Worm (Caenorhabditis elegans): Measurements from ENCODE around the gene F44G4.7.

The F44G4.7 gene

DNA sequence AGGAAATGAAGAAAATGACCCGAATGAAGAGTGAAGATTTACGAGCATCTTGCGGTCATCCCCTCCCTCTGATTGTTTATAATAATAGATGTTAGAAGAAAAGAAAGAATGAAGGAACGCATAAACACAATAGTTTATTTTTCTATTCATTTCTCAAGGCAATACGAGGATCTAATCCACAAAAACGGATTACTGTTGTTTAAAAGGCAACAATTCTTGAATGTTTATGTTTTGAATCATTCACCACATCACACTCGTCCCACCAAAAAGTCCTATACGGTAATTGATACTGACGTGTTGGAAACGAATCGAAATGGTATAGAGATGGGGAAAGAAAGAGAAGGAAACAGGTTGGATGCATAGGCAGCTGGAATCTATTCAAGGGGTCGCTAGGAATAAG is 16.7 kb upstream of the F44G4.7 start:
- TF ChIP-seq nhr-85 (tag) (no peak), efl-1 (optimal IDR thresholded peaks at IDR 0.05) (no peak), efl-1 (GFP tag; optimal IDR thresholded peaks at IDR 0.05 in 1 of 2) (peak in 1 of 2 experiments; percentile 10), zip-4 (GFP tag; optimal IDR thresholded peaks at IDR 0.05) (no peak), hlh-4 (tag; optimal IDR thresholded peaks at IDR 0.05) (no peak), irx-1 (tag; optimal IDR thresholded peaks at IDR 0.05) (peak; percentile 1), pax-3 (tag; optimal IDR thresholded peaks at IDR 0.05) (no peak), sup-37 (GFP tag; optimal IDR thresholded peaks at IDR 0.05) (no peak), fos-1 (tag; optimal IDR thresholded peaks at IDR 0.05) (no peak), nhr-12 (tag; optimal IDR thresholded peaks at IDR 0.05) (no peak), mep-1 (tag; optimal IDR thresholded peaks at IDR 0.05) (no peak), unc-98 (GFP tag; IDR thresholded peaks at IDR 0.05) (no peak), F16B12.6 (tag; optimal IDR thresholded peaks at IDR 0.05) (no peak), fkh-10 (GFP tag; optimal IDR thresholded peaks at IDR 0.05) (no peak), vab-15 (tag; optimal IDR thresholded peaks at IDR 0.05) (no peak), aha-1 (tag; optimal IDR thresholded peaks at IDR 0.05) (no peak), C34B4.2 (tag; optimal IDR thresholded peaks at IDR 0.05) (no peak), dpl-1 (GFP tag; optimal IDR thresholded peaks at IDR 0.05) (no peak), elt-3 (tag; optimal IDR thresholded peaks at IDR 0.05) (no peak), pag-3 (tag; optimal IDR thresholded peaks at IDR 0.05; ENCODE audit: borderline replicate concordance, insufficient read depth) (no peak), blmp-1 (tag; optimal IDR thresholded peaks at IDR 0.05) (peak; percentile 11), Y116A8C.19 (tag; optimal IDR thresholded peaks at IDR 0.05; ENCODE audit: borderline replicate concordance) (no peak), nhr-237 (tag; optimal IDR thresholded peaks at IDR 0.05) (no peak), unc-30 (tag; optimal IDR thresholded peaks at IDR 0.05) (no peak)

DNA sequence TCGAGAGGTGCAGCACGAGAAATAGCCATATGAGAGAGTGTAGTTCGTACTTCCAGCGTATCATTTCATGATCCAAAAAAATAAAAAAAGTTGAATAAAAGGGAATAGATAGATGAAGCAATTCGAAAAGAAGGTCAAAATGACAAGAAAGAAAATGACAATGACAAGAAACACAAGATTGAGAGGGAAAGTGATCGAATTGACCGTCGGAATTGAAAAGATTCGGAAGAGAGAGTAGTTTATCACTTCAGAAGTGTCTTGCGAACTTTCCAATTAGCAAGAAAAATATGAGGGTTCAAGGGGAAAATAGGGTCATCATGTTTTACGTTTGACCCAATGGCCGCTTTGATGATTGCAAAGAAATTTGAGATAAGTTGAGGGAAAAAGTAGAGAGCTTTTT is 14.7 kb upstream of the F44G4.7 start, which contains the start of gene dep-1:
Gene dep-1 (minus strand): TSS at position 95 of the 400 bp plus-strand sequence.
- TF ChIP-seq elt-3 (tag; optimal IDR thresholded peaks at IDR 0.05) (peak in 1 of 6 experiments; percentile 3), blmp-1 (tag; optimal IDR thresholded peaks at IDR 0.05) (peak; percentile 98), lin-15B (tag; optimal IDR thresholded peaks at IDR 0.05) (no peak), fos-1 (tag; optimal IDR thresholded peaks at IDR 0.05) (no peak), hlh-4 (tag; optimal IDR thresholded peaks at IDR 0.05) (no peak), swsn-7 (tag; optimal IDR thresholded peaks at IDR 0.05) (no peak)

DNA sequence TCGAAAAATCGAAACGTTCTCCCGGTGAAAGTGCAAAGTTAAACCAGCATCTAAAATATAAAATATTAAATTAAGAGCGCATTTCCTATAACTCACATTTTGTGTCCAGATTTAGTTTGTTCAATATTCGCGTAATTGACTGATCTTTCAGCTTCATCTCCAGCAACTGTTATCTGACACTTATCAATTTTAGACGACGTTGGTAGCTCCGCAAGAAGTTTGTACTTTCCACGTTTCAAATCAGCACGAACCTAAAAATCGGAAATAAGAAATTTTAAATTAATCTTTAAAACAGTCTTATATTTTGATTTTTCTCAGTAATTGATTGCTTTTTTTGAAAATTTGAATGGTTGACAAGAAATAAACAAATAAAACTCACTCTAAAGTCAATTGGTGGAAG is 12.7 kb upstream of the F44G4.7 start:
- TF ChIP-seq efl-3 (GFP tag; optimal IDR thresholded peaks at IDR 0.05) = no peak
- TF ChIP-seq nhr-71 (tag; optimal IDR thresholded peaks at IDR 0.05) = no peak
- no peak for TF ChIP-seq nhr-84 (tag; optimal IDR thresholded peaks at IDR 0.05)
- no peak for TF ChIP-seq mdl-1 (tag; optimal IDR thresholded peaks at IDR 0.05)
- no peak for TF ChIP-seq grh-1 (GFP tag; IDR thresholded peaks at IDR 0.05)
- TF ChIP-seq ceh-82 (tag; optimal IDR thresholded peaks at IDR 0.05) = no peak
- TF ChIP-seq efl-1 (optimal IDR thresholded peaks at IDR 0.05) = no peak
- no peak for TF ChIP-seq efl-1 (GFP tag; optimal IDR thresholded peaks at IDR 0.05 in 1 of 2)
- no peak for TF ChIP-seq nhr-85 (tag)
- TF ChIP-seq lin-39 (tag; optimal IDR thresholded peaks at IDR 0.05) = no peak
- no peak for TF ChIP-seq snu-23 (GFP tag; optimal IDR thresholded peaks at IDR 0.05)
- TF ChIP-seq pqm-1 (tag; optimal IDR thresholded peaks at IDR 0.05) = no peak
- no peak for TF ChIP-seq elt-3 (tag; optimal IDR thresholded peaks at IDR 0.05)
- TF ChIP-seq ztf-4 (tag; optimal IDR thresholded peaks at IDR 0.05) = no peak
- no peak for TF ChIP-seq sox-4 (tag; optimal IDR thresholded peaks at IDR 0.05)
- TF ChIP-seq nhr-12 (tag; optimal IDR thresholded peaks at IDR 0.05) = no peak
- no peak for TF ChIP-seq dsc-1 (tag; optimal IDR thresholded peaks at IDR 0.05)
- TF ChIP-seq ztf-11 (tag; optimal IDR thresholded peaks at IDR 0.05) = no peak
- TF ChIP-seq fos-1 (tag; optimal IDR thresholded peaks at IDR 0.05) = no peak

Measured in whole organism, L1 larva.